Worm (Caenorhabditis elegans) whole organism, young adult: Measurements from ENCODE around the gene dlc-1.

ENCODE experiments used
- B0336.3 ChIP-seq: fragments of 200-800 bp; sonication (Bioruptor generic); IDR thresholded peaks from 2 replicates; pipeline ENCODE4 v1.3.6; 2022; ENCODE audit warnings: missing genetic modification characterization, missing compliant biosample characterization
- C17E4.6 ChIP-seq: fragments of 200-800 bp; sonication (Bioruptor generic); IDR thresholded peaks from 2 replicates; pipeline ENCODE4 v1.3.6; 2022; ENCODE audit warnings: missing genetic modification reagents, missing genetic modification characterization, missing compliant biosample characterization
- D2030.7 ChIP-seq: fragments of 200-800 bp; sonication (Bioruptor generic); IDR thresholded peaks from 2 replicates; pipeline ENCODE4 v1.3.6; 2022; ENCODE audit warnings: missing genetic modification reagents, missing genetic modification characterization, missing compliant biosample characterization
- F10E7.11 ChIP-seq: sonication (generic microtip); optimal IDR thresholded peaks from 2 replicates; lab custom pipeline; 2017; ENCODE audit warnings: mild to moderate bottlenecking, missing genetic modification characterization, moderate library complexity, missing compliant biosample characterization
- F22D6.2 ChIP-seq: sonication (generic microtip); optimal IDR thresholded peaks from 2 replicates; lab custom pipeline; 2016; ENCODE audit warnings: mild to moderate bottlenecking, missing genetic modification characterization, missing compliant biosample characterization
- F39B2.1 ChIP-seq: fragments of 200-800 bp; sonication (Bioruptor generic); IDR thresholded peaks from 2 replicates; pipeline ENCODE4 v1.3.6; 2022; ENCODE audit warnings: missing genetic modification reagents, missing genetic modification characterization, missing compliant biosample characterization
- F49E8.2 ChIP-seq: sonication (generic microtip); optimal IDR thresholded peaks from 3 replicates; lab custom pipeline; 2017; ENCODE audit warnings: missing genetic modification characterization, mild to moderate bottlenecking, missing compliant biosample characterization, antibody characterized with exemption, moderate library complexity; ENCODE audit not compliant: insufficient read depth
- F55B11.4 ChIP-seq: sonication (generic microtip); optimal IDR thresholded peaks from 2 replicates; lab custom pipeline; 2016; ENCODE audit warnings: missing compliant biosample characterization, missing genetic modification characterization, borderline replicate concordance; ENCODE audit not compliant: insufficient read depth
- F57C9.4 ChIP-seq: sonication (generic microtip); optimal IDR thresholded peaks from 2 replicates; lab custom pipeline; 2017; ENCODE audit warnings: mild to moderate bottlenecking, missing genetic modification characterization, missing compliant biosample characterization
- T07F8.4 ChIP-seq: sonication (generic microtip); optimal IDR thresholded peaks from 2 replicates; lab custom pipeline; 2016; ENCODE audit warnings: mild to moderate bottlenecking, missing genetic modification characterization, moderate library complexity, missing compliant biosample characterization
- T26A5.8 ChIP-seq: sonication (generic microtip); optimal IDR thresholded peaks from 2 replicates; lab custom pipeline; 2016; ENCODE audit warnings: missing genetic modification characterization, missing compliant biosample characterization
- Y53F4B.3 ChIP-seq: fragments of 200-800 bp; sonication (Bioruptor generic); IDR thresholded peaks from 2 replicates; pipeline ENCODE4 v1.3.6; 2022; ENCODE audit warnings: missing genetic modification reagents, missing genetic modification characterization, missing compliant biosample characterization
- Y95B8A.8 ChIP-seq: fragments of 200-800 bp; sonication (Bioruptor generic); IDR thresholded peaks from 2 replicates; pipeline ENCODE4 v1.3.6; 2022; ENCODE audit warnings: missing genetic modification reagents, missing genetic modification characterization, missing compliant biosample characterization
- ama-1 ChIP-seq, 3 experiments: fragments of 150-350 bp in 1 of 3; sonication (generic microtip) in 2 of 3; optimal IDR thresholded peaks; 2 replicates each; lab custom pipeline; 2014 to 2018; ENCODE audit warnings: missing biosample characterization in 2 of 3, missing genetic modification characterization in 2 of 3, missing genetic modification reagents in 2 of 3
- aptf-2 ChIP-seq: fragments of 200-800 bp; sonication (Bioruptor generic); conservative IDR thresholded peaks from 2 replicates; pipeline ENCODE4 v1.3.6; 2022; ENCODE audit warnings: missing genetic modification reagents, missing genetic modification characterization, missing compliant biosample characterization
- attf-5 ChIP-seq: fragments of 200-800 bp; sonication (Bioruptor generic); optimal IDR thresholded peaks from 2 replicates; lab custom pipeline; 2018; ENCODE audit warnings: mild to moderate bottlenecking, missing genetic modification characterization, missing compliant biosample characterization
- bed-1 ChIP-seq: fragments of 200-800 bp; sonication (Bioruptor generic); IDR thresholded peaks from 2 replicates; pipeline ENCODE4 v1.3.6; 2022; ENCODE audit warnings: missing genetic modification reagents, missing genetic modification characterization, missing compliant biosample characterization
- bed-2 ChIP-seq: fragments of 200-800 bp; sonication (Bioruptor generic); IDR thresholded peaks from 2 replicates; pipeline ENCODE4 v1.3.6; 2022; ENCODE audit warnings: missing genetic modification reagents, missing genetic modification characterization, missing compliant biosample characterization
- cebp-2 ChIP-seq: fragments of 200-800 bp; sonication (Bioruptor generic); IDR thresholded peaks from 2 replicates; pipeline ENCODE4 v1.3.6; 2022; ENCODE audit warnings: missing genetic modification characterization, missing compliant biosample characterization
- ceh-100 ChIP-seq: fragments of 200-800 bp; sonication (Bioruptor generic); IDR thresholded peaks from 2 replicates; pipeline ENCODE4 v1.3.6; 2022; ENCODE audit warnings: missing genetic modification reagents, missing genetic modification characterization, missing compliant biosample characterization
- efl-1 ChIP-seq: fragments of 150-350 bp; optimal IDR thresholded peaks from 2 replicates; lab custom pipeline; 2014; ENCODE audit warnings: missing biosample characterization, missing genetic modification reagents, missing genetic modification characterization
- ets-4 ChIP-seq: fragments of 200-800 bp; sonication (Bioruptor generic); optimal IDR thresholded peaks from 2 replicates; lab custom pipeline; 2018; ENCODE audit warnings: mild to moderate bottlenecking, missing genetic modification characterization, missing compliant biosample characterization
- him-1 ChIP-seq: sonication (generic microtip); optimal IDR thresholded peaks from 2 replicates; lab custom pipeline; 2016; ENCODE audit warnings: missing genotype, missing genetic modification reagents, missing genetic modification characterization, missing compliant biosample characterization
- hrde-1 ChIP-seq: sonication (generic microtip); optimal IDR thresholded peaks from 2 replicates; lab custom pipeline; 2016; ENCODE audit warnings: missing genetic modification characterization, mild to moderate bottlenecking, missing compliant biosample characterization, moderate library complexity, missing genotype, missing genetic modification reagents, borderline replicate concordance
- let-526 ChIP-seq: fragments of 200-800 bp; sonication (Bioruptor generic); IDR thresholded peaks from 2 replicates; pipeline ENCODE4 v1.3.6; 2022; ENCODE audit warnings: missing genetic modification reagents, missing genetic modification characterization, missing compliant biosample characterization
- let-607 ChIP-seq, 2 experiments: fragments of 200-800 bp in 1 of 2; sonication (Bioruptor generic) in 1 of 2; sonication (generic microtip) in 1 of 2; optimal IDR thresholded peaks; 2 replicates each; lab custom pipeline; 2016 to 2018; ENCODE audit warnings: mild to moderate bottlenecking in 2 of 2, missing compliant biosample characterization in 2 of 2, missing genetic modification characterization in 2 of 2, moderate library complexity in 2 of 2, missing genotype in 1 of 2
- lin-40 ChIP-seq: sonication (generic microtip); optimal IDR thresholded peaks from 2 replicates; lab custom pipeline; 2016; ENCODE audit warnings: missing genetic modification characterization, mild to moderate bottlenecking, missing compliant biosample characterization, missing genotype, missing genetic modification reagents
- lir-1 ChIP-seq: fragments of 200-800 bp; sonication (Bioruptor generic); conservative IDR thresholded peaks from 2 replicates; pipeline ENCODE4 v1.3.6; 2022; ENCODE audit warnings: missing genetic modification reagents, missing genetic modification characterization, missing compliant biosample characterization
- lsy-27 ChIP-seq: sonication (generic microtip); optimal IDR thresholded peaks from 2 replicates; lab custom pipeline; 2017; ENCODE audit warnings: missing genetic modification characterization, mild to moderate bottlenecking, missing compliant biosample characterization, antibody characterized with exemption, missing genotype, borderline replicate concordance; ENCODE audit not compliant: insufficient read depth
- madf-6 ChIP-seq: fragments of 200-800 bp; sonication (Bioruptor generic); IDR thresholded peaks from 2 replicates; pipeline ENCODE4 v1.3.6; 2022; ENCODE audit warnings: missing genetic modification reagents, missing genetic modification characterization, missing compliant biosample characterization
- mes-4 ChIP-seq: sonication (generic microtip); optimal IDR thresholded peaks from 2 replicates; lab custom pipeline; 2016; ENCODE audit warnings: missing genotype, missing genetic modification characterization, missing compliant biosample characterization
- mxl-1 ChIP-seq: sonication (generic microtip); optimal IDR thresholded peaks from 2 replicates; lab custom pipeline; 2016; ENCODE audit warnings: missing genetic modification characterization, missing compliant biosample characterization
- nhr-120 ChIP-seq: fragments of 200-800 bp; sonication (Bioruptor generic); IDR thresholded peaks from 2 replicates; pipeline ENCODE4 v1.3.6; 2022; ENCODE audit warnings: missing genetic modification characterization, missing compliant biosample characterization
- nhr-179 ChIP-seq: sonication (generic microtip); optimal IDR thresholded peaks from 2 replicates; lab custom pipeline; 2016; ENCODE audit warnings: mild to moderate bottlenecking, missing genetic modification characterization, missing compliant biosample characterization
- nhr-90 ChIP-seq: sonication (generic microtip); optimal IDR thresholded peaks from 2 replicates; lab custom pipeline; 2016; ENCODE audit warnings: missing genotype, mild to moderate bottlenecking, missing genetic modification characterization, missing compliant biosample characterization
- pha-4 ChIP-seq: fragments of 150-350 bp; sonication (generic microtip); optimal IDR thresholded peaks from 2 replicates; lab custom pipeline; 2014; ENCODE audit warnings: missing biosample characterization, missing genetic modification reagents, missing genetic modification characterization
- rec-8 ChIP-seq, 2 experiments: sonication (generic microtip); optimal IDR thresholded peaks; 2 replicates each; lab custom pipeline; 2016; ENCODE audit warnings: mild to moderate bottlenecking in 2 of 2, missing genetic modification characterization in 2 of 2, missing genetic modification reagents in 2 of 2, missing genotype in 2 of 2, missing biosample characterization in 1 of 2, missing compliant biosample characterization in 1 of 2, moderate library complexity in 1 of 2
- rpc-1 ChIP-seq, 2 experiments: fragments of 150-350 bp in 1 of 2; sonication (generic microtip) in 1 of 2; optimal IDR thresholded peaks; 2 replicates each; lab custom pipeline; 2014 to 2018; ENCODE audit warnings: missing biosample characterization in 1 of 2, missing genetic modification characterization in 1 of 2, missing genetic modification reagents in 1 of 2, missing genotype in 1 of 2
- sdz-38 ChIP-seq: sonication (generic microtip); optimal IDR thresholded peaks from 2 replicates; lab custom pipeline; 2016; ENCODE audit warnings: missing genotype, missing genetic modification characterization, missing compliant biosample characterization
- sea-2 ChIP-seq: fragments of 200-800 bp; sonication (Bioruptor generic); IDR thresholded peaks from 2 replicates; pipeline ENCODE4 v1.3.6; 2022; ENCODE audit warnings: missing genetic modification characterization, missing compliant biosample characterization
- snpc-1.3 ChIP-seq: sonication (generic microtip); optimal IDR thresholded peaks from 2 replicates; lab custom pipeline; 2017; ENCODE audit warnings: missing genetic modification characterization, mild to moderate bottlenecking, missing compliant biosample characterization, antibody characterized with exemption, moderate library complexity, missing genotype, missing genetic modification reagents; ENCODE audit not compliant: insufficient read depth
- snpc-3.4 ChIP-seq: sonication (generic microtip); optimal IDR thresholded peaks from 2 replicates; lab custom pipeline; 2017; ENCODE audit warnings: missing genetic modification characterization, mild to moderate bottlenecking, missing compliant biosample characterization, antibody characterized with exemption, moderate library complexity, missing genotype, missing genetic modification reagents
- snpc-4 ChIP-seq, 5 experiments: fragments of 150-350 bp in 1 of 5; sonication (generic microtip) in 4 of 5; optimal IDR thresholded peaks; 2 replicates each; lab custom pipeline; 2014 to 2018; ENCODE audit warnings: missing genetic modification characterization in 5 of 5, missing biosample characterization in 3 of 5, antibody characterized with exemption in 2 of 5, mild to moderate bottlenecking in 2 of 5, missing compliant biosample characterization in 2 of 5, missing genotype in 2 of 5, moderate library complexity in 2 of 5, missing genetic modification reagents in 1 of 5
- unc-62 ChIP-seq: fragments of 150-350 bp; optimal IDR thresholded peaks from 2 replicates; lab custom pipeline; 2014; ENCODE audit warnings: missing biosample characterization, missing genetic modification reagents, missing genetic modification characterization
- zim-3 ChIP-seq: sonication (generic microtip); optimal IDR thresholded peaks from 2 replicates; lab custom pipeline; 2017; ENCODE audit warnings: mild to moderate bottlenecking, missing genetic modification characterization, moderate library complexity, missing compliant biosample characterization
- ztf-26 ChIP-seq: sonication (generic microtip); optimal IDR thresholded peaks from 2 replicates; lab custom pipeline; 2017; ENCODE audit warnings: missing genetic modification characterization, missing compliant biosample characterization

Gene dlc-1

DNA sequence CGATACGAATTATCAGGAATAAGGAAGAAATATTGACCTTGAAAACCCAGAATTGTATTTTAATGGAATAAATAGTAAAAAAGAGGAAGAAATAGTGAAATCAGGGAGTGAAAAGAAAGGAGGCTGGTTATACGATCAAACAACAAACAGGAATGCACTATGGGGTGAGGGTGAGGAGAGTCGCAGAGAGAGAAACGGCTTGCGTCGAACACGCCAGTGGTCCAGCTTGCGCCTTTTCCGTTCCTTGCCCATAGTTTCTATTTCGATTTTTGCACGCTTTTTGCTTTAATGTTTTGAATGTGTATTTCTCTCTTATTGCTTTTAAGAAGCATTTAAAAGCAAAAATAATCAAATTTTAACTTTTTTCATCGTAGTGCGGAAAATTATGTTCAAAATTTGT, 9.9 kb downstream of the dlc-1 start (continued):
- TF ChIP-seq ama-1 (optimal IDR thresholded peaks at IDR 0.05; lab: Kevin White, UChicago) (no peak), ama-1 (GFP tag; optimal IDR thresholded peaks at IDR 0.05; lab: Kevin White, UChicago) (no peak), lsy-27 (tag; lab: Kevin White, UChicago) (no peak), C17E4.6 (GFP tag; lab: Robert Waterston, UW) (no peak), snpc-3.4 (tag; lab: Kevin White, UChicago) (peak; percentile 73), B0336.3 (GFP tag; lab: Robert Waterston, UW) (peak; percentile 62), efl-1 (GFP tag; lab: Kevin White, UChicago) (peak; percentile 46), ets-4 (GFP tag; lab: Kevin White, UChicago) (no peak), lir-1 (GFP tag; lab: Robert Waterston, UW) (no peak; the same call in 1 of the 2 replicates), D2030.7 (GFP tag; lab: Robert Waterston, UW) (peak; percentile 67), Y95B8A.8 (GFP tag; lab: Robert Waterston, UW) (0 out of 2 replicates have a peak, but pooled peaks have one; percentile 47), aptf-2 (GFP tag; lab: Robert Waterston, UW) (no peak), hrde-1 (tag; lab: Kevin White, UChicago) (no peak), cebp-2 (GFP tag; lab: Robert Waterston, UW) (no peak), sea-2 (GFP tag; lab: Robert Waterston, UW) (no peak), unc-62 (GFP tag; lab: Kevin White, UChicago) (no peak), let-607 (tag; optimal IDR thresholded peaks at IDR 0.05; lab: Kevin White, UChicago) (no peak), ztf-26 (no peak), snpc-1.3 (peak; percentile 28), nhr-90 (tag; lab: Kevin White, UChicago) (peak; percentile 37), madf-6 (GFP tag; lab: Robert Waterston, UW) (peak; percentile 55; the same call in 1 of the 2 replicates), F10E7.11 (tag; lab: Kevin White, UChicago) (no peak), rpc-1 (optimal IDR thresholded peaks at IDR 0.05; lab: Kevin White, UChicago) (no peak), rpc-1 (tag; optimal IDR thresholded peaks at IDR 0.05; lab: Kevin White, UChicago) (no peak), attf-5 (GFP tag; lab: Kevin White, UChicago) (peak; percentile 98), Y53F4B.3 (no peak), F49E8.2 (tag; lab: Kevin White, UChicago) (peak; percentile 42), F55B11.4 (tag; lab: Kevin White, UChicago) (no peak), him-1 (tag; lab: Kevin White, UChicago) (no peak), rec-8 (tag; optimal IDR thresholded peaks at IDR 0.05; lab: Kevin White, UChicago) (no peak), F22D6.2 (tag; lab: Kevin White, UChicago) (no peak), F39B2.1 (GFP tag; lab: Robert Waterston, UW) (no peak), F57C9.4 (no peak), bed-2 (no peak), lin-40 (peak; percentile 52), nhr-179 (tag; lab: Kevin White, UChicago) (no peak), nhr-120 (GFP tag; lab: Robert Waterston, UW) (no peak), pha-4 (tag; lab: Kevin White, UChicago) (peak; percentile 44), sdz-38 (tag; lab: Kevin White, UChicago) (no peak), bed-1 (GFP tag; lab: Robert Waterston, UW) (no peak), ceh-100 (GFP tag; lab: Robert Waterston, UW) (peak; percentile 34; the same call in 1 of the 2 replicates), mxl-1 (tag; lab: Kevin White, UChicago) (no peak), zim-3 (tag; lab: Kevin White, UChicago) (no peak), let-526 (GFP tag; lab: Robert Waterston, UW) (no peak), snpc-4 (GFP tag; optimal IDR thresholded peaks at IDR 0.05; lab: Kevin White, UChicago) (peak; percentile 48), snpc-4 (tag; optimal IDR thresholded peaks at IDR 0.05; lab: Kevin White, UChicago) (peak; percentile 14 to 62 (median 31)), T26A5.8 (tag; lab: Kevin White, UChicago) (no peak), T07F8.4 (tag; lab: Kevin White, UChicago) (no peak), mes-4 (tag; lab: Kevin White, UChicago) (no peak)
